Worm (Caenorhabditis elegans) whole organism, young adult: ENCODE results near the gene F38H4.4.
A peak's percentile ranks its signal among the peaks of the same experiment; 100 is the strongest.

Experiments
- B0261.1 ChIP-seq: sonication (generic microtip); optimal IDR thresholded peaks from 2 replicates; lab custom pipeline; 2016; ENCODE audit warnings: mild to moderate bottlenecking, missing genetic modification characterization, moderate library complexity, missing compliant biosample characterization
- B0336.3 ChIP-seq: fragments of 200-800 bp; sonication (Bioruptor generic); IDR thresholded peaks from 2 replicates; pipeline ENCODE4 v1.3.6; 2022; ENCODE audit warnings: missing genetic modification characterization, missing compliant biosample characterization
- chd-7 ChIP-seq: sonication (generic microtip); optimal IDR thresholded peaks from 2 replicates; lab custom pipeline; 2016; ENCODE audit warnings: mild to moderate bottlenecking, missing genetic modification characterization, moderate library complexity, missing compliant biosample characterization
- dpl-1 ChIP-seq: fragments of 150-350 bp; optimal IDR thresholded peaks from 2 replicates; lab custom pipeline; 2014; ENCODE audit warnings: missing biosample characterization, missing genetic modification reagents, missing genetic modification characterization
- fkh-3 ChIP-seq: sonication (generic microtip); optimal IDR thresholded peaks from 2 replicates; lab custom pipeline; 2016; ENCODE audit warnings: mild to moderate bottlenecking, missing genetic modification characterization, missing compliant biosample characterization
- let-607 ChIP-seq, 2 experiments: fragments of 200-800 bp in 1 of 2; sonication (Bioruptor generic) in 1 of 2; sonication (generic microtip) in 1 of 2; optimal IDR thresholded peaks; 2 replicates each; lab custom pipeline; 2016 to 2018; ENCODE audit warnings: mild to moderate bottlenecking in 2 of 2, missing compliant biosample characterization in 2 of 2, missing genetic modification characterization in 2 of 2, moderate library complexity in 2 of 2, missing genotype in 1 of 2
- lin-26 ChIP-seq: fragments of 200-800 bp; sonication (Bioruptor generic); IDR thresholded peaks from 2 replicates; pipeline ENCODE4 v1.3.6; 2022; ENCODE audit warnings: missing genetic modification reagents, missing genetic modification characterization, missing compliant biosample characterization
- lsy-27 ChIP-seq: sonication (generic microtip); optimal IDR thresholded peaks from 2 replicates; lab custom pipeline; 2017; ENCODE audit warnings: missing genetic modification characterization, mild to moderate bottlenecking, missing compliant biosample characterization, antibody characterized with exemption, missing genotype, borderline replicate concordance; ENCODE audit not compliant: insufficient read depth
- unc-62 ChIP-seq: fragments of 150-350 bp; optimal IDR thresholded peaks from 2 replicates; lab custom pipeline; 2014; ENCODE audit warnings: missing biosample characterization, missing genetic modification reagents, missing genetic modification characterization

- TF ChIP-seq dpl-1 (GFP tag; lab: Kevin White, UChicago) = no peak
- TF ChIP-seq unc-62 (GFP tag; lab: Kevin White, UChicago) = no peak
- TF ChIP-seq let-607 (tag; optimal IDR thresholded peaks at IDR 0.05; lab: Kevin White, UChicago) = no peak
- TF ChIP-seq fkh-3 (tag; lab: Kevin White, UChicago) = no peak
- no peak for TF ChIP-seq B0261.1 (tag; lab: Kevin White, UChicago)
- TF ChIP-seq lin-26 (GFP tag; lab: Robert Waterston, UW) = no peak
- no peak for TF ChIP-seq lsy-27 (tag; lab: Kevin White, UChicago)
- TF ChIP-seq chd-7 = peak; percentile 27
- TF ChIP-seq B0336.3 (GFP tag; lab: Robert Waterston, UW) = peak; percentile 66
These were observed 9.1 kb downstream of the F38H4.4 start for ce11 chrIV:11857159-11857565.
